Worm (Caenorhabditis elegans) whole organism, young adult: Measurements from ENCODE around the gene T09A12.8.

ENCODE experiments used
- B0019.2 ChIP-seq: fragments of 200-800 bp; sonication (Bioruptor generic); conservative IDR thresholded peaks from 2 replicates; pipeline ENCODE4 v1.3.6; 2022; ENCODE audit warnings: missing genetic modification reagents, missing genetic modification characterization, missing compliant biosample characterization
- C06A6.2 ChIP-seq: fragments of 200-800 bp; sonication (Bioruptor generic); conservative IDR thresholded peaks from 2 replicates; pipeline ENCODE4 v1.3.6; 2022; ENCODE audit warnings: missing genetic modification characterization, missing compliant biosample characterization
- F22D6.2 ChIP-seq: sonication (generic microtip); optimal IDR thresholded peaks from 2 replicates; lab custom pipeline; 2016; ENCODE audit warnings: mild to moderate bottlenecking, missing genetic modification characterization, missing compliant biosample characterization
- F37B4.10 ChIP-seq: fragments of 200-800 bp; sonication (Bioruptor generic); IDR thresholded peaks from 2 replicates; pipeline ENCODE4 v1.3.6; 2022; ENCODE audit warnings: missing genetic modification characterization, missing compliant biosample characterization
- F52B5.7 ChIP-seq: sonication (generic microtip); optimal IDR thresholded peaks from 2 replicates; lab custom pipeline; 2016; ENCODE audit warnings: mild to moderate bottlenecking, missing genetic modification characterization, missing compliant biosample characterization
- F57C9.4 ChIP-seq: sonication (generic microtip); optimal IDR thresholded peaks from 2 replicates; lab custom pipeline; 2017; ENCODE audit warnings: mild to moderate bottlenecking, missing genetic modification characterization, missing compliant biosample characterization
- K12H6.12 ChIP-seq: fragments of 200-800 bp; sonication (Bioruptor generic); optimal IDR thresholded peaks from 2 replicates; lab custom pipeline; 2018; ENCODE audit warnings: mild to moderate bottlenecking, missing genetic modification characterization, missing compliant biosample characterization
- Y53F4B.3 ChIP-seq: fragments of 200-800 bp; sonication (Bioruptor generic); IDR thresholded peaks from 2 replicates; pipeline ENCODE4 v1.3.6; 2022; ENCODE audit warnings: missing genetic modification reagents, missing genetic modification characterization, missing compliant biosample characterization
- Y79H2A.3 ChIP-seq: fragments of 200-800 bp; sonication (Bioruptor generic); conservative IDR thresholded peaks from 2 replicates; pipeline ENCODE4 v1.3.6; 2022; ENCODE audit warnings: missing genetic modification reagents, missing genetic modification characterization, missing compliant biosample characterization
- Y95B8A.8 ChIP-seq: fragments of 200-800 bp; sonication (Bioruptor generic); IDR thresholded peaks from 2 replicates; pipeline ENCODE4 v1.3.6; 2022; ENCODE audit warnings: missing genetic modification reagents, missing genetic modification characterization, missing compliant biosample characterization
- akir-1 ChIP-seq: fragments of 200-800 bp; sonication (Bioruptor generic); optimal IDR thresholded peaks from 2 replicates; lab custom pipeline; 2018; ENCODE audit warnings: mild to moderate bottlenecking, missing genetic modification characterization, moderate library complexity, missing compliant biosample characterization
- aptf-2 ChIP-seq: fragments of 200-800 bp; sonication (Bioruptor generic); conservative IDR thresholded peaks from 2 replicates; pipeline ENCODE4 v1.3.6; 2022; ENCODE audit warnings: missing genetic modification reagents, missing genetic modification characterization, missing compliant biosample characterization
- aptf-3 ChIP-seq: fragments of 200-800 bp; sonication (Bioruptor generic); IDR thresholded peaks from 2 replicates; pipeline ENCODE4 v1.3.6; 2022; ENCODE audit warnings: missing genetic modification characterization, missing compliant biosample characterization
- attf-3 ChIP-seq: fragments of 200-800 bp; sonication (Bioruptor generic); conservative IDR thresholded peaks from 2 replicates; pipeline ENCODE4 v1.3.6; 2022; ENCODE audit warnings: missing genetic modification reagents, missing genetic modification characterization, missing compliant biosample characterization
- attf-5 ChIP-seq: fragments of 200-800 bp; sonication (Bioruptor generic); optimal IDR thresholded peaks from 2 replicates; lab custom pipeline; 2018; ENCODE audit warnings: mild to moderate bottlenecking, missing genetic modification characterization, missing compliant biosample characterization
- attf-6 ChIP-seq: fragments of 200-800 bp; sonication (Bioruptor generic); IDR thresholded peaks from 2 replicates; pipeline ENCODE4 v1.3.6; 2022; ENCODE audit warnings: missing genetic modification reagents, missing genetic modification characterization, missing compliant biosample characterization
- bed-1 ChIP-seq: fragments of 200-800 bp; sonication (Bioruptor generic); IDR thresholded peaks from 2 replicates; pipeline ENCODE4 v1.3.6; 2022; ENCODE audit warnings: missing genetic modification reagents, missing genetic modification characterization, missing compliant biosample characterization
- ccch-3 ChIP-seq: fragments of 200-800 bp; sonication (Bioruptor generic); optimal IDR thresholded peaks from 2 replicates; lab custom pipeline; 2018; ENCODE audit warnings: mild to moderate bottlenecking, missing genetic modification characterization, missing compliant biosample characterization
- cebp-2 ChIP-seq: fragments of 200-800 bp; sonication (Bioruptor generic); IDR thresholded peaks from 2 replicates; pipeline ENCODE4 v1.3.6; 2022; ENCODE audit warnings: missing genetic modification characterization, missing compliant biosample characterization
- ceh-27 ChIP-seq: fragments of 200-800 bp; sonication (Bioruptor generic); optimal IDR thresholded peaks from 2 replicates; lab custom pipeline; 2018; ENCODE audit warnings: mild to moderate bottlenecking, missing genetic modification characterization, moderate library complexity, missing compliant biosample characterization
- ceh-40 ChIP-seq: fragments of 200-800 bp; sonication (Bioruptor generic); IDR thresholded peaks from 2 replicates; pipeline ENCODE4 v1.3.6; 2022; ENCODE audit warnings: missing genetic modification characterization, missing compliant biosample characterization
- die-1 ChIP-seq: sonication (generic microtip); optimal IDR thresholded peaks from 2 replicates; lab custom pipeline; 2016; ENCODE audit warnings: missing genotype, mild to moderate bottlenecking, missing genetic modification characterization, missing compliant biosample characterization
- dpff-1 ChIP-seq: sonication (generic microtip); optimal IDR thresholded peaks from 2 replicates; lab custom pipeline; 2017; ENCODE audit warnings: mild to moderate bottlenecking, missing genetic modification characterization, missing compliant biosample characterization
- fkh-3 ChIP-seq: sonication (generic microtip); optimal IDR thresholded peaks from 2 replicates; lab custom pipeline; 2016; ENCODE audit warnings: mild to moderate bottlenecking, missing genetic modification characterization, missing compliant biosample characterization
- gei-17 ChIP-seq: fragments of 200-800 bp; sonication (Bioruptor generic); optimal IDR thresholded peaks from 2 replicates; lab custom pipeline; 2018; ENCODE audit warnings: mild to moderate bottlenecking, missing genetic modification characterization, missing compliant biosample characterization
- hlh-12 ChIP-seq: sonication (generic microtip); optimal IDR thresholded peaks from 2 replicates; lab custom pipeline; 2016; ENCODE audit warnings: missing genetic modification characterization, missing compliant biosample characterization
- hsf-1 ChIP-seq: fragments of 200-800 bp; sonication (Bioruptor generic); IDR thresholded peaks from 2 replicates; pipeline ENCODE4 v1.3.6; 2022; ENCODE audit warnings: missing genetic modification reagents, missing genetic modification characterization, missing compliant biosample characterization
- lir-1 ChIP-seq: fragments of 200-800 bp; sonication (Bioruptor generic); conservative IDR thresholded peaks from 2 replicates; pipeline ENCODE4 v1.3.6; 2022; ENCODE audit warnings: missing genetic modification reagents, missing genetic modification characterization, missing compliant biosample characterization
- lsl-1 ChIP-seq: fragments of 200-800 bp; sonication (Bioruptor generic); optimal IDR thresholded peaks from 2 replicates; lab custom pipeline; 2018; ENCODE audit warnings: mild to moderate bottlenecking, missing genetic modification characterization, moderate library complexity, missing compliant biosample characterization
- madf-6 ChIP-seq: fragments of 200-800 bp; sonication (Bioruptor generic); IDR thresholded peaks from 2 replicates; pipeline ENCODE4 v1.3.6; 2022; ENCODE audit warnings: missing genetic modification reagents, missing genetic modification characterization, missing compliant biosample characterization
- mxl-1 ChIP-seq: sonication (generic microtip); optimal IDR thresholded peaks from 2 replicates; lab custom pipeline; 2016; ENCODE audit warnings: missing genetic modification characterization, missing compliant biosample characterization
- nfya-2 ChIP-seq: fragments of 200-800 bp; sonication (Bioruptor generic); IDR thresholded peaks from 2 replicates; pipeline ENCODE4 v1.3.6; 2022; ENCODE audit warnings: missing genetic modification reagents, missing genetic modification characterization, missing compliant biosample characterization
- pha-4 ChIP-seq: fragments of 150-350 bp; sonication (generic microtip); optimal IDR thresholded peaks from 2 replicates; lab custom pipeline; 2014; ENCODE audit warnings: missing biosample characterization, missing genetic modification reagents, missing genetic modification characterization
- rec-8 ChIP-seq, 2 experiments: sonication (generic microtip); optimal IDR thresholded peaks; 2 replicates each; lab custom pipeline; 2016; ENCODE audit warnings: mild to moderate bottlenecking in 2 of 2, missing genetic modification characterization in 2 of 2, missing genetic modification reagents in 2 of 2, missing genotype in 2 of 2, missing biosample characterization in 1 of 2, missing compliant biosample characterization in 1 of 2, moderate library complexity in 1 of 2
- repo-1 ChIP-seq: sonication (generic microtip); optimal IDR thresholded peaks from 2 replicates; lab custom pipeline; 2017; ENCODE audit warnings: mild to moderate bottlenecking, missing genetic modification characterization, missing compliant biosample characterization
- sdz-38 ChIP-seq: sonication (generic microtip); optimal IDR thresholded peaks from 2 replicates; lab custom pipeline; 2016; ENCODE audit warnings: missing genotype, missing genetic modification characterization, missing compliant biosample characterization
- snpc-1.1 ChIP-seq: sonication (generic microtip); optimal IDR thresholded peaks from 2 replicates; lab custom pipeline; 2017; ENCODE audit warnings: missing genetic modification characterization, mild to moderate bottlenecking, missing compliant biosample characterization, antibody characterized with exemption, moderate library complexity, missing genotype, missing genetic modification reagents; ENCODE audit not compliant: insufficient read depth
- snpc-1.3 ChIP-seq: sonication (generic microtip); optimal IDR thresholded peaks from 2 replicates; lab custom pipeline; 2017; ENCODE audit warnings: missing genetic modification characterization, mild to moderate bottlenecking, missing compliant biosample characterization, antibody characterized with exemption, moderate library complexity, missing genotype, missing genetic modification reagents; ENCODE audit not compliant: insufficient read depth
- snpc-3.4 ChIP-seq: sonication (generic microtip); optimal IDR thresholded peaks from 2 replicates; lab custom pipeline; 2017; ENCODE audit warnings: missing genetic modification characterization, mild to moderate bottlenecking, missing compliant biosample characterization, antibody characterized with exemption, moderate library complexity, missing genotype, missing genetic modification reagents
- sptf-2 ChIP-seq: fragments of 200-800 bp; sonication (Bioruptor generic); optimal IDR thresholded peaks from 2 replicates; lab custom pipeline; 2018; ENCODE audit warnings: mild to moderate bottlenecking, missing genetic modification characterization, missing compliant biosample characterization
- tbp1 ChIP-seq: fragments of 200-800 bp; sonication (Bioruptor generic); optimal IDR thresholded peaks from 2 replicates; lab custom pipeline; 2018; ENCODE audit warnings: mild to moderate bottlenecking, missing genetic modification characterization, missing compliant biosample characterization
- tbx-9 ChIP-seq: sonication (generic microtip); optimal IDR thresholded peaks from 2 replicates; lab custom pipeline; 2016; ENCODE audit warnings: borderline replicate concordance, missing genetic modification characterization, inconsistent platforms, missing compliant biosample characterization
- unc-130 ChIP-seq: sonication (generic microtip); optimal IDR thresholded peaks from 2 replicates; lab custom pipeline; 2016; ENCODE audit warnings: missing genetic modification reagents, missing genetic modification characterization, missing compliant biosample characterization
- ztf-18 ChIP-seq: sonication (generic microtip); optimal IDR thresholded peaks from 2 replicates; lab custom pipeline; 2016; ENCODE audit warnings: missing genotype, mild to moderate bottlenecking, missing genetic modification characterization, missing compliant biosample characterization
- ztf-25 ChIP-seq: fragments of 200-800 bp; sonication (Bioruptor generic); IDR thresholded peaks from 2 replicates; pipeline ENCODE4 v1.3.6; 2022; ENCODE audit warnings: missing genetic modification reagents, missing genetic modification characterization, missing compliant biosample characterization
- ztf-26 ChIP-seq: sonication (generic microtip); optimal IDR thresholded peaks from 2 replicates; lab custom pipeline; 2017; ENCODE audit warnings: missing genetic modification characterization, missing compliant biosample characterization
- ztf-28 ChIP-seq: fragments of 200-800 bp; sonication (Bioruptor generic); IDR thresholded peaks from 2 replicates; pipeline ENCODE4 v1.3.6; 2022; ENCODE audit warnings: missing genetic modification reagents, missing genetic modification characterization, missing compliant biosample characterization
- ztf-3 ChIP-seq: fragments of 200-800 bp; sonication (Bioruptor generic); optimal IDR thresholded peaks from 2 replicates; lab custom pipeline; 2018; ENCODE audit warnings: mild to moderate bottlenecking, missing genetic modification characterization, missing compliant biosample characterization

Gene T09A12.8

ce11 chrIV:8252856-8253255 is 9.4 kb upstream of the T09A12.8 start (continued):
- TF ChIP-seq madf-6, result no peak; the same call in 1 of the 2 replicates
- peak; percentile 54 for TF ChIP-seq F57C9.4
- TF ChIP-seq attf-5 (GFP tag; lab: Kevin White, UChicago), result peak; percentile 75
- no peak for TF ChIP-seq bed-1 (GFP tag; lab: Robert Waterston, UW)
- 0 out of 2 replicates have a peak, but pooled peaks have one; percentile 35 for TF ChIP-seq cebp-2 (GFP tag; lab: Robert Waterston, UW)
- peak; percentile 29; the same call in 1 of the 2 replicates for TF ChIP-seq C06A6.2 (GFP tag; lab: Robert Waterston, UW)
- peak; percentile 29 for TF ChIP-seq tbx-9 (tag; lab: Kevin White, UChicago)
- peak; percentile 69 for TF ChIP-seq snpc-3.4 (tag; lab: Kevin White, UChicago)
- peak; percentile 77 for TF ChIP-seq repo-1 (tag; lab: Kevin White, UChicago)
- TF ChIP-seq snpc-1.3 (tag; lab: Kevin White, UChicago), result peak; percentile 89
- TF ChIP-seq die-1 (tag; lab: Kevin White, UChicago), result peak; percentile 95
- peak; percentile 82 for TF ChIP-seq ztf-26
- TF ChIP-seq F22D6.2 (tag; lab: Kevin White, UChicago), result peak; percentile 53
- TF ChIP-seq ztf-3 (GFP tag; lab: Kevin White, UChicago), result no peak
- TF ChIP-seq hsf-1 (GFP tag; lab: Robert Waterston, UW), result peak; percentile 63
- TF ChIP-seq Y95B8A.8 (GFP tag; lab: Robert Waterston, UW), result peak; percentile 42; the same call in 1 of the 2 replicates
- peak; percentile 71 for TF ChIP-seq ceh-27 (GFP tag; lab: Kevin White, UChicago)
- peak; percentile 67; the same call in 1 of the 2 replicates for TF ChIP-seq ztf-28 (GFP tag; lab: Robert Waterston, UW)
- peak; percentile 91 for TF ChIP-seq mxl-1 (tag; lab: Kevin White, UChicago)
- TF ChIP-seq rec-8 (tag; optimal IDR thresholded peaks at IDR 0.05; lab: Kevin White, UChicago), result peak; percentile 92 to 96
- peak; percentile 19 for TF ChIP-seq akir-1 (GFP tag; lab: Kevin White, UChicago)
- peak; percentile 91; the same call in 1 of the 2 replicates for TF ChIP-seq ceh-40 (GFP tag; lab: Robert Waterston, UW)
- peak; percentile 76 for TF ChIP-seq sptf-2 (GFP tag; lab: Kevin White, UChicago)
- no peak for TF ChIP-seq F37B4.10
- peak; percentile 83 for TF ChIP-seq fkh-3
- no peak; the same call in 1 of the 2 replicates for TF ChIP-seq aptf-3
- TF ChIP-seq ccch-3 (GFP tag; lab: Kevin White, UChicago), result peak; percentile 1
- TF ChIP-seq snpc-1.1 (tag; lab: Kevin White, UChicago), result peak; percentile 72
- TF ChIP-seq unc-130, result peak; percentile 77
- peak; percentile 60 for TF ChIP-seq lsl-1 (GFP tag; lab: Kevin White, UChicago)
- peak; percentile 68 for TF ChIP-seq K12H6.12
- no peak for TF ChIP-seq B0019.2 (GFP tag; lab: Robert Waterston, UW)
- 0 out of 2 replicates have a peak, but pooled peaks have one; percentile 43 for TF ChIP-seq attf-6 (GFP tag; lab: Robert Waterston, UW)
- TF ChIP-seq hlh-12 (tag; lab: Kevin White, UChicago), result peak; percentile 86
- TF ChIP-seq attf-3 (GFP tag; lab: Robert Waterston, UW), result peak; percentile 47; the same call in 1 of the 2 replicates
- TF ChIP-seq ztf-25 (GFP tag; lab: Robert Waterston, UW), result peak; percentile 88; the same call in 1 of the 2 replicates
- TF ChIP-seq nfya-2, result no peak
- peak; percentile 100 for TF ChIP-seq tbp1 (GFP tag; lab: Kevin White, UChicago)
- TF ChIP-seq dpff-1 (tag; lab: Kevin White, UChicago), result peak; percentile 52
- TF ChIP-seq ztf-18 (tag; lab: Kevin White, UChicago), result peak; percentile 80
- TF ChIP-seq aptf-2 (GFP tag; lab: Robert Waterston, UW), result no peak
- 0 out of 2 replicates have a peak, but pooled peaks have one; percentile 34 for TF ChIP-seq lir-1 (GFP tag; lab: Robert Waterston, UW)
- TF ChIP-seq gei-17 (GFP tag; lab: Kevin White, UChicago), result no peak
- TF ChIP-seq F52B5.7, result no peak
- TF ChIP-seq Y79H2A.3 (GFP tag; lab: Robert Waterston, UW), result peak; percentile 80; the same call in 1 of the 2 replicates
- no peak for TF ChIP-seq pha-4 (tag; lab: Kevin White, UChicago)
- no peak for TF ChIP-seq sdz-38 (tag; lab: Kevin White, UChicago)
- TF ChIP-seq Y53F4B.3, result peak; percentile 78
